Worm (Caenorhabditis elegans) whole organism, young adult: Measurements from ENCODE around the gene F59G1.8.

Source experiments
- C06A6.2 ChIP-seq: fragments of 200-800 bp; sonication (Bioruptor generic); conservative IDR thresholded peaks from 2 replicates; pipeline ENCODE4 v1.3.6; 2022; ENCODE audit warnings: missing genetic modification characterization, missing compliant biosample characterization
- F57A8.1 ChIP-seq: fragments of 200-800 bp; sonication (Bioruptor generic); optimal IDR thresholded peaks from 2 replicates; lab custom pipeline; 2018; ENCODE audit warnings: mild to moderate bottlenecking, missing genetic modification characterization, moderate library complexity, missing compliant biosample characterization
- mcd-1 ChIP-seq: fragments of 200-800 bp; sonication (Bioruptor generic); IDR thresholded peaks from 2 replicates; pipeline ENCODE4 v1.3.6; 2022; ENCODE audit warnings: missing genetic modification reagents, missing genetic modification characterization, missing compliant biosample characterization
- mes-4 ChIP-seq: sonication (generic microtip); optimal IDR thresholded peaks from 2 replicates; lab custom pipeline; 2016; ENCODE audit warnings: missing genotype, missing genetic modification characterization, missing compliant biosample characterization
- pha-4 ChIP-seq: fragments of 150-350 bp; sonication (generic microtip); optimal IDR thresholded peaks from 2 replicates; lab custom pipeline; 2014; ENCODE audit warnings: missing biosample characterization, missing genetic modification reagents, missing genetic modification characterization
- tlf-1 ChIP-seq: fragments of 200-800 bp; sonication (Bioruptor generic); optimal IDR thresholded peaks from 2 replicates; lab custom pipeline; 2018; ENCODE audit warnings: mild to moderate bottlenecking, missing genetic modification characterization, missing compliant biosample characterization
- xnd-1 ChIP-seq: sonication (generic microtip); optimal IDR thresholded peaks from 2 replicates; lab custom pipeline; 2016; ENCODE audit warnings: missing genotype, missing genetic modification reagents, missing genetic modification characterization, missing compliant biosample characterization

ce11 chrII:5944268-5944667, 37.9 kb downstream of the F59G1.8 start, which contains the start of gene B0034.2:
- TF ChIP-seq F57A8.1 (GFP tag; lab: Kevin White, UChicago) (no peak), C06A6.2 (GFP tag; lab: Robert Waterston, UW) (no peak), mes-4 (no peak), xnd-1 (tag; lab: Kevin White, UChicago) (no peak), tlf-1 (GFP tag; lab: Kevin White, UChicago) (no peak), pha-4 (tag; lab: Kevin White, UChicago) (no peak), mcd-1 (no peak)
